Worm (Caenorhabditis elegans): ENCODE results near the gene mom-1.

The mom-1 gene

DNA sequence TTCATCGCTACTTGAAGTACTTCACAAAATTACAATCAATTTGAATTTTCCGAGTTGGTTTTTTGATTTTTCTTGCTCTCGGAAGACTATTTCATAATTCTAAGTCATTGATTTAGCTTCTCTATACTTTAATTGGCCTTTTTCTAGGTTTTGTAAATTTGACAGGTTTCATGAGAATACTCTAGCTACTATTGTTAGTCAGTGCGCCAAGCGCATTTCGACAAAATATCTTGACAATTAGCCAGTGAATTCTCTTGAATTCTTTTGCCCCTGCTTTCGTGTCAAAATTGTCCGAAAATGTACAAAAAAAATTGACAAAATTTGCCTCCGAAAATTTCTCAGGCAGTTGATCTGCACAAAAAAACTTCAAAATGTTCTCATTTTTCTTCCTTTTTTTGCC lies 39.8 kb upstream of the mom-1 start:
- no peak for TF ChIP-seq ceh-43 (GFP tag; optimal IDR thresholded peaks at IDR 0.05)
- TF ChIP-seq zip-8 (tag; optimal IDR thresholded peaks at IDR 0.05): no peak
- no peak for TF ChIP-seq lsy-2 (tag; optimal IDR thresholded peaks at IDR 0.05)
- no peak for TF ChIP-seq sptf-1 (tag; optimal IDR thresholded peaks at IDR 0.05)
- TF ChIP-seq elt-3 (tag; optimal IDR thresholded peaks at IDR 0.05): no peak
- TF ChIP-seq ces-1 (GFP tag; optimal IDR thresholded peaks at IDR 0.05): no peak
- no peak for TF ChIP-seq hlh-1 (tag; optimal IDR thresholded peaks at IDR 0.05)
- TF ChIP-seq nhr-2 (tag; optimal IDR thresholded peaks at IDR 0.05): no peak
- no peak for TF ChIP-seq cnd-1 (tag; optimal IDR thresholded peaks at IDR 0.05)
- no peak for TF ChIP-seq ceh-39 (tag; optimal IDR thresholded peaks at IDR 0.05)
- TF ChIP-seq unc-39 (tag; optimal IDR thresholded peaks at IDR 0.05): no peak
- no peak for TF ChIP-seq flh-1 (GFP tag; optimal IDR thresholded peaks at IDR 0.05)
- TF ChIP-seq sem-2 (GFP tag; optimal IDR thresholded peaks at IDR 0.05): no peak
- no peak for TF ChIP-seq unc-120 (tag; optimal IDR thresholded peaks at IDR 0.05; ENCODE audit: poor library complexity, severe bottlenecking)
- TF ChIP-seq unc-62 (GFP tag; optimal IDR thresholded peaks at IDR 0.05): no peak
- TF ChIP-seq bed-3 (GFP tag; optimal IDR thresholded peaks at IDR 0.05): no peak
- TF ChIP-seq mls-2 (tag; optimal IDR thresholded peaks at IDR 0.05): no peak
- no peak for TF ChIP-seq snpc-4 (tag; optimal IDR thresholded peaks at IDR 0.05)
- TF ChIP-seq ztf-11 (tag; optimal IDR thresholded peaks at IDR 0.05): no peak

DNA sequence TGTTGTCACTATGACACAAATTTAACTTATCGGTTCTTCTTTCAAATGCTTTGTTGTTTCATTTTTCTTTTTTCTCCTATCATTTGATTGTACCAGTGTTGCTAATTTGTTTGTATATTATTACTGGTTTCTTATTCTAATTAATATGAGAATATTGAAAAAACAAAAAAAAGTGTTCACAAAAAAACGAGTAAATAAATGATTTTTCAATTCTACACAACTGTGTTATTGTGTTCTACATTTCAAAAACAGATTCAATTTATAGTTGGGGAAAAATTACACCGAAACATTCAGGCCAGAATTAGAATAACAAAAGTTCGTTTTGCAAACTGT lies 39.4 kb upstream of the mom-1 start:
- TF ChIP-seq drap-1 (GFP tag; optimal IDR thresholded peaks at IDR 0.05) (no peak), elt-3 (tag; optimal IDR thresholded peaks at IDR 0.05) (no peak), nhr-28 (tag; optimal IDR thresholded peaks at IDR 0.05) (no peak), nhr-76 (tag; optimal IDR thresholded peaks at IDR 0.05) (no peak), lin-13 (tag; optimal IDR thresholded peaks at IDR 0.05) (no peak), lin-32 (GFP tag; optimal IDR thresholded peaks at IDR 0.05) (no peak), ceh-39 (tag; optimal IDR thresholded peaks at IDR 0.05) (no peak), sem-2 (GFP tag; optimal IDR thresholded peaks at IDR 0.05) (no peak), elt-1 (tag; optimal IDR thresholded peaks at IDR 0.05; ENCODE audit: borderline replicate concordance, insufficient read depth) (no peak), ceh-83 (GFP tag; optimal IDR thresholded peaks at IDR 0.05) (no peak)

DNA sequence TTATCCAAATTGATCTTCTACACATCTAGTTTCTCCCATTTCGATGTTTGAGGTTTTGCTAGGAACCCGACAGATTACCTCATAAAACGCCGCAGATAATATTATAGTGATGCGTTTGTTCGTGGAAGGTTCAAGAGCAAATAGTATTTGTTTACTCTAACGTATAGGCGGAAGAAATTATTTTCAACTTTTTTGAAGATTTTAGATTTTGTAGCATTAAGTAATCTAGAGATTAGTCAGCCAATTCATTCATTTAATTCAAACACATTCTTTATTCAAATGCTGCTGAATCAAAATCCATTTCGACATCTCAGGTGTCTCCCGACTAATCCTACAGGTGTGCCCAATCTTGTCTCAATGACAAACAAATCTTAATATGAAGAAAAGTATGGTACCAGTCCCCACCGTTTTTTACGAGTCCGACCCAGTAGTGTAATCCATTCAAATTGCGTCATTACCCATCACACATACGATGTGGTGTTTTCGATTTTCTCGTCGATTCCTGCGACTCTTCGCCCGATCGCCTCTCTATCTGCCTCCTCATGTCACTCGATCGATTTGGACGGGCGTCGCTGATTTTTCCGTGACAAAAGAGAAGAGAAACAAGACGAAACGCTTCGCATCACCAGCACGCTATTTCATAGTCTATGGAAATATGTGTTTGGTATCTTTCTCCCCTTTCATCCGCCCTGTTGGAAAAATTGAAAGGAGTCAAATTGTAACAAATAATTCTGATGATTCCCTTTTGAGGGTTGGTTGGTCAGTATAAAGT lies 38.8 kb upstream of the mom-1 start:
- peak; percentile 86 for TF ChIP-seq unc-62 (GFP tag; optimal IDR thresholded peaks at IDR 0.05)
- no peak for TF ChIP-seq ceh-43 (GFP tag; optimal IDR thresholded peaks at IDR 0.05)
- TF ChIP-seq cnd-1 (tag; optimal IDR thresholded peaks at IDR 0.05): peak; percentile 12
- TF ChIP-seq sem-2 (GFP tag; optimal IDR thresholded peaks at IDR 0.05): no peak
- TF ChIP-seq mep-1 (tag; optimal IDR thresholded peaks at IDR 0.05): no peak
- no peak for TF ChIP-seq drap-1 (GFP tag; optimal IDR thresholded peaks at IDR 0.05)
- peak; percentile 28 for TF ChIP-seq hlh-1 (tag; optimal IDR thresholded peaks at IDR 0.05)
- no peak for TF ChIP-seq lin-32 (GFP tag; optimal IDR thresholded peaks at IDR 0.05)
- TF ChIP-seq elt-1 (tag; optimal IDR thresholded peaks at IDR 0.05; ENCODE audit: borderline replicate concordance, insufficient read depth): no peak
- peak; percentile 45 for TF ChIP-seq ceh-83 (GFP tag; optimal IDR thresholded peaks at IDR 0.05)
- peak; percentile 21 for TF ChIP-seq lsy-2 (tag; optimal IDR thresholded peaks at IDR 0.05)
- TF ChIP-seq snpc-4 (tag; optimal IDR thresholded peaks at IDR 0.05): no peak
- TF ChIP-seq zip-8 (tag; optimal IDR thresholded peaks at IDR 0.05): peak; percentile 75
- peak; percentile 24 for TF ChIP-seq ham-2 (GFP tag; optimal IDR thresholded peaks at IDR 0.05)
- peak; percentile 45 for TF ChIP-seq unc-120 (tag; optimal IDR thresholded peaks at IDR 0.05; ENCODE audit: poor library complexity, severe bottlenecking)
- peak; percentile 8 for TF ChIP-seq mls-2 (tag; optimal IDR thresholded peaks at IDR 0.05)

DNA sequence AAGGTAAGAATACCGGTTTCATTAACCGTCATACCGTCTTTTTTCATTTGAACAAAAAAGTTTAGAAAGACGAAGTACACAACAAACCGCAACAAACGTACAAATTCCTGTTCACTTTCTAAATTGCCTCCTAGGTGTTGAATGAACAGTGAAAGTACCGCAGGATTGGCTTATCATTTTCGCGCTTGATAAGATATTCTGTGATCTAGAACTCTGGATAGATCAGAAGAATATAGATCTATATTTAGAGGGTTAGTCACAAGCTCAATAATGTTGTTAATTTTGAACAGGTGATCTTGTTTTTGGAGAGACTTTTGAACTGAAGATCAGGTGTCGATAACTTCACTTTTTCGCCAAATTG lies 38.3 kb upstream of the mom-1 start:
- TF ChIP-seq lsy-2 (tag; optimal IDR thresholded peaks at IDR 0.05) (no peak), tbx-8 (GFP tag; optimal IDR thresholded peaks at IDR 0.05) (no peak), lin-32 (GFP tag; optimal IDR thresholded peaks at IDR 0.05) (no peak), zip-8 (tag; optimal IDR thresholded peaks at IDR 0.05) (no peak), ces-1 (GFP tag; optimal IDR thresholded peaks at IDR 0.05) (no peak), nhr-2 (tag; optimal IDR thresholded peaks at IDR 0.05) (no peak), mab-5 (tag; optimal IDR thresholded peaks at IDR 0.05) (no peak), blmp-1 (tag; optimal IDR thresholded peaks at IDR 0.05) (peak; percentile 17)

DNA sequence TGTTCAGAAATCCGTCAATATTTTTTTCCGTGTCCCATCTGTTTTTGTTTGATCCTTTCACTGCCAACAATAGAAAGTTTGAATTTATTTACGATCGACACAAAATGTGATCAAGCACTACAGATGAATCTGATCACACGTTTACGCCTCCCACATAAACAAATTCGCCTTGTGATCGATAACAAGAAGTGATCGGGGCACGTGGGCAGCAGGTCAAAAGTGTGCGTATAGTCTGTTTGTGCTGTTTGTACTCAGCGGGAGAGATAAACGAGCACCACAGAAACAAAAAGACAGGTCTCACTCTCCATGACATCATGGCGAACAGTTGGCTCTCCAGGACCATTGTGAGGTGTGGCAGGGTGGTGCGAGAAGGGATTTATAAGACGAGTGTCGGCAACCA lies 37.4 kb upstream of the mom-1 start:
- TF ChIP-seq ceh-39 (tag; optimal IDR thresholded peaks at IDR 0.05) (peak; percentile 36), cnd-1 (tag; optimal IDR thresholded peaks at IDR 0.05) (peak; percentile 81), nhr-2 (tag; optimal IDR thresholded peaks at IDR 0.05) (peak; percentile 84), pha-4 (tag; optimal IDR thresholded peaks at IDR 0.05) (no peak), unc-120 (tag; optimal IDR thresholded peaks at IDR 0.05; ENCODE audit: poor library complexity, severe bottlenecking) (peak; percentile 30), zip-8 (tag; optimal IDR thresholded peaks at IDR 0.05) (no peak), mep-1 (tag; optimal IDR thresholded peaks at IDR 0.05) (peak; percentile 29), hlh-1 (tag; optimal IDR thresholded peaks at IDR 0.05) (peak; percentile 90), unc-62 (GFP tag; optimal IDR thresholded peaks at IDR 0.05) (peak; percentile 47)
